Fruit fly (Drosophila melanogaster) whole organism, wandering third instar larva: ENCODE measurements around the gene Or85d.

Experiments
- Dfd ChIP-seq: fragments of >200 bp; optimal IDR thresholded peaks from 2 replicates; lab custom pipeline; 2017; ENCODE audit warnings: missing biosample characterization, missing genetic modification characterization
- N ChIP-seq: fragments of >200 bp; optimal IDR thresholded peaks from 2 replicates; lab custom pipeline; 2018; ENCODE audit warnings: missing biosample characterization, missing external identifiers, missing genetic modification characterization
- pan ChIP-seq: fragments of >200 bp; optimal IDR thresholded peaks from 2 replicates; lab custom pipeline; 2017
- psq ChIP-seq: fragments of 200-800 bp; sonication (Bioruptor generic); optimal IDR thresholded peaks from 3 replicates; lab custom pipeline; 2017; ENCODE audit warnings: missing biosample characterization, mild to moderate bottlenecking, missing genetic modification characterization, moderate library complexity
- usp ChIP-seq: fragments of >200 bp; optimal IDR thresholded peaks from 2 replicates; lab custom pipeline; 2017; ENCODE audit warnings: missing biosample characterization, missing genetic modification characterization

DNA sequence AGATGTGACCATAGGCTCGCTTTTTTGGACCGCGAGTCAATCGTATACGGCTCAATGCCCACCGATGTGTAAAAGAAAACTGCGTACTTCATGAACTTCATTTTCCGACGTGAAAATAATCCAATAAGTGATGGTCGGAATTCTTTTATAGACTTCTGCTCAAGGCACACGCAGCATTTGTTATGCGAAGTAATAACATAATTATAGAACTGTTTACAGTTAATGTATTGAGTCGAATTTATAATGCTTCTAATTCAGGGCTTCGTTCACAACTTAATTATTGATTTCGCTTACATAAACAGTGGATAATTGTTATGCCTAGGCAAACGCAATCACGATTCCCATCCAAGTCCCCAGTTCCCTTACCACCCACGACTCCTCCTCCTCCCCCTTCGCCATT is 39.5 kb upstream of the Or85d start, which contains the start of gene Or85c:
- no peak for TF ChIP-seq psq
- no peak for TF ChIP-seq N (GFP tag; lab: Kevin White, UChicago)
- TF ChIP-seq Dfd (GFP tag; lab: Kevin White, UChicago) = no peak
- TF ChIP-seq usp = no peak
- TF ChIP-seq pan = no peak
